Worm (Caenorhabditis elegans) whole organism, early embryonic: Measurements from ENCODE around the gene inx-3.

Source experiments
- aly-1 ChIP-seq: sonication (generic microtip); optimal IDR thresholded peaks from 2 replicates; lab custom pipeline; 2016; ENCODE audit warnings: missing genetic modification characterization, missing compliant biosample characterization
- ama-1 ChIP-seq: fragments of 150-350 bp; optimal IDR thresholded peaks from 2 replicates; lab custom pipeline; 2014
- flt-1 ChIP-seq: fragments of 200-800 bp; sonication (Bioruptor generic); IDR thresholded peaks from 2 replicates; pipeline ENCODE4 v1.3.6; 2022; ENCODE audit warnings: missing genetic modification characterization, missing compliant biosample characterization
- tbx-37 ChIP-seq: fragments of 200-800 bp; sonication (Bioruptor generic); conservative IDR thresholded peaks from 2 replicates; pipeline ENCODE4 v1.3.6; 2022; ENCODE audit warnings: missing genetic modification reagents, missing genetic modification characterization, missing compliant biosample characterization

ce11 chrX:6031169-6031568 lies 35.2 kb downstream of the inx-3 start, which contains the start of gene ipp-5:
- TF ChIP-seq ama-1 (lab: Kevin White, UChicago) (no peak), flt-1 (GFP tag; lab: Robert Waterston, UW) (no peak), tbx-37 (GFP tag; lab: Robert Waterston, UW) (no peak), aly-1 (tag; lab: Kevin White, UChicago) (no peak)
